Fruit fly (Drosophila melanogaster): ENCODE results near the gene CG3402.
A peak's percentile ranks its signal among the peaks of the same experiment; 100 is the strongest.

- TF ChIP-seq Dp (GFP tag; optimal IDR thresholded peaks at IDR 0.05) (no peak), Atf6 (GFP tag; IDR thresholded peaks at IDR 0.05) (0 out of 2 replicates have a peak, but pooled peaks have one; percentile 15), CG16813 (GFP tag; IDR thresholded peaks at IDR 0.05; ENCODE audit: partially characterized antibody) (no peak), HHEX (GFP tag; optimal IDR thresholded peaks at IDR 0.05) (no peak), Dip2 (GFP tag; IDR thresholded peaks at IDR 0.05) (no peak), Gug (GFP tag; IDR thresholded peaks at IDR 0.05) (no peak), inv (GFP tag; IDR thresholded peaks at IDR 0.05; ENCODE audit: partially characterized antibody) (no peak), jing (GFP tag; optimal IDR thresholded peaks at IDR 0.05) (no peak), Oaz (GFP tag; IDR thresholded peaks at IDR 0.05) (no peak), CG6683 (GFP tag; optimal IDR thresholded peaks at IDR 0.05) (no peak)
These were observed 15.2 kb downstream of the CG3402 start for dm6 chr3L:637329-638030.

All from whole organism, embryonic.